Worm (Caenorhabditis elegans) whole organism, young adult: ENCODE results near the gene hsp-90.

Experiments used
- F10E7.11 ChIP-seq: sonication (generic microtip); optimal IDR thresholded peaks from 2 replicates; lab custom pipeline; 2017; ENCODE audit warnings: mild to moderate bottlenecking, missing genetic modification characterization, moderate library complexity, missing compliant biosample characterization
- F52B5.7 ChIP-seq: sonication (generic microtip); optimal IDR thresholded peaks from 2 replicates; lab custom pipeline; 2016; ENCODE audit warnings: mild to moderate bottlenecking, missing genetic modification characterization, missing compliant biosample characterization
- ZK185.1 ChIP-seq: sonication (generic microtip); optimal IDR thresholded peaks from 2 replicates; lab custom pipeline; 2016; ENCODE audit warnings: mild to moderate bottlenecking, missing genetic modification characterization, missing compliant biosample characterization; ENCODE audit not compliant: poor library complexity, severe bottlenecking
- ama-1 ChIP-seq, 3 experiments: fragments of 150-350 bp in 1 of 3; sonication (generic microtip) in 2 of 3; optimal IDR thresholded peaks; 2 replicates each; lab custom pipeline; 2014 to 2018; ENCODE audit warnings: missing biosample characterization in 2 of 3, missing genetic modification characterization in 2 of 3, missing genetic modification reagents in 2 of 3
- gei-17 ChIP-seq: fragments of 200-800 bp; sonication (Bioruptor generic); optimal IDR thresholded peaks from 2 replicates; lab custom pipeline; 2018; ENCODE audit warnings: mild to moderate bottlenecking, missing genetic modification characterization, missing compliant biosample characterization
- madf-3 ChIP-seq: fragments of 200-800 bp; sonication (Bioruptor generic); IDR thresholded peaks from 2 replicates; pipeline ENCODE4 v1.3.6; 2022; ENCODE audit warnings: missing genetic modification reagents, missing genetic modification characterization, missing compliant biosample characterization
- mel-28 ChIP-seq: sonication (generic microtip); optimal IDR thresholded peaks from 2 replicates; lab custom pipeline; 2016; ENCODE audit warnings: borderline replicate concordance, mild to moderate bottlenecking, missing genetic modification characterization, missing compliant biosample characterization
- rcor-1 ChIP-seq: fragments of 200-800 bp; sonication (Bioruptor generic); IDR thresholded peaks from 2 replicates; pipeline ENCODE4 v1.3.6; 2022; ENCODE audit warnings: missing genetic modification reagents, missing genetic modification characterization, missing compliant biosample characterization
- snpc-4 ChIP-seq, 5 experiments: fragments of 150-350 bp in 1 of 5; sonication (generic microtip) in 4 of 5; optimal IDR thresholded peaks; 2 replicates each; lab custom pipeline; 2014 to 2018; ENCODE audit warnings: missing genetic modification characterization in 5 of 5, missing biosample characterization in 3 of 5, antibody characterized with exemption in 2 of 5, mild to moderate bottlenecking in 2 of 5, missing compliant biosample characterization in 2 of 5, missing genotype in 2 of 5, moderate library complexity in 2 of 5, missing genetic modification reagents in 1 of 5
- unc-130 ChIP-seq: sonication (generic microtip); optimal IDR thresholded peaks from 2 replicates; lab custom pipeline; 2016; ENCODE audit warnings: missing genetic modification reagents, missing genetic modification characterization, missing compliant biosample characterization

- no peak for TF ChIP-seq rcor-1 (GFP tag; lab: Robert Waterston, UW)
- TF ChIP-seq mel-28 (tag; lab: Kevin White, UChicago): no peak
- no peak for TF ChIP-seq F10E7.11 (tag; lab: Kevin White, UChicago)
- no peak for TF ChIP-seq ZK185.1 (tag; lab: Kevin White, UChicago)
- no peak for TF ChIP-seq ama-1 (optimal IDR thresholded peaks at IDR 0.05; lab: Kevin White, UChicago)
- TF ChIP-seq ama-1 (GFP tag; optimal IDR thresholded peaks at IDR 0.05; lab: Kevin White, UChicago): no peak
- TF ChIP-seq F52B5.7 (tag; lab: Kevin White, UChicago): no peak
- no peak for TF ChIP-seq madf-3 (GFP tag; lab: Robert Waterston, UW)
- TF ChIP-seq gei-17: no peak
- TF ChIP-seq unc-130: no peak
- TF ChIP-seq snpc-4 (GFP tag; optimal IDR thresholded peaks at IDR 0.05; lab: Kevin White, UChicago): no peak
- TF ChIP-seq snpc-4 (tag; optimal IDR thresholded peaks at IDR 0.05; lab: Kevin White, UChicago): no peak
Measured at ce11 chrV:14729343-14729742, 44.6 kb downstream of the hsp-90 start, which contains the start of gene oig-3.
